In genomic region chrX:769639-770124, dm6 we compare ENCODE assay signal across 1 fruit fly cellular context.
A peak's percentile ranks its signal among the peaks of the same experiment; 100 is the strongest.
TF ChIP-seq lines count a peak whose summit lies in the region.

Gene fz3 (plus strand): TSS chrX:769945.

TF ChIP-seq in whole organism, embryonic, 481 proteins besides CTCF, POLR2A, EP300 and RAD21 (continued from another document and continues in another):
- TF ChIP-seq bigmax (GFP tag; optimal IDR thresholded peaks at IDR 0.05; lab: Kevin White, UChicago) (peak; percentile 17), ara (GFP tag; IDR thresholded peaks at IDR 0.05; lab: Robert Waterston, UW) (no peak), so (GFP tag; IDR thresholded peaks at IDR 0.05; lab: Robert Waterston, UW) (0 out of 3 replicates have a peak, but pooled peaks have one; percentile 36), ap (GFP tag; IDR thresholded peaks at IDR 0.05; lab: Robert Waterston, UW) (no peak), CG33557 (GFP tag; optimal IDR thresholded peaks at IDR 0.05; lab: Kevin White, UChicago) (peak; percentile 29), CG2712 (tag; optimal IDR thresholded peaks at IDR 0.05; lab: Kevin White, UChicago) (peak; percentile 52), CG10366 (GFP tag; IDR thresholded peaks at IDR 0.05; lab: Robert Waterston, UW) (no peak), CG13287 (GFP tag; IDR thresholded peaks at IDR 0.05; lab: Robert Waterston, UW; ENCODE audit: partially characterized antibody) (peak; percentile 93), HLHmδ (GFP tag; optimal IDR thresholded peaks at IDR 0.05; lab: Kevin White, UChicago) (peak; percentile 74), schlank (tag; optimal IDR thresholded peaks at IDR 0.05; lab: Kevin White, UChicago) (no peak), gsb (GFP tag; IDR thresholded peaks at IDR 0.05; lab: Robert Waterston, UW) (no peak), abd-A (tag; optimal IDR thresholded peaks at IDR 0.05; lab: Kevin White, UChicago) (no peak), sob (GFP tag; IDR thresholded peaks at IDR 0.05; lab: Robert Waterston, UW) (no peak), emc (GFP tag; optimal IDR thresholded peaks at IDR 0.05; lab: Kevin White, UChicago) (no peak), fru (optimal IDR thresholded peaks at IDR 0.05; lab: Kevin White, UChicago) (no peak), wor (GFP tag; IDR thresholded peaks at IDR 0.05; lab: Robert Waterston, UW) (no peak), CG4424 (GFP tag; optimal IDR thresholded peaks at IDR 0.05; lab: Kevin White, UChicago) (no peak), HmgD (GFP tag; optimal IDR thresholded peaks at IDR 0.05; lab: Kevin White, UChicago) (no peak), CG2678 (tag; optimal IDR thresholded peaks at IDR 0.05; lab: Kevin White, UChicago) (peak; percentile 13), CG3163 (GFP tag; optimal IDR thresholded peaks at IDR 0.05; lab: Kevin White, UChicago) (no peak), Sox100B (GFP tag; optimal IDR thresholded peaks at IDR 0.05; lab: Kevin White, UChicago) (no peak), CG14667 (GFP tag; IDR thresholded peaks at IDR 0.05; lab: Robert Waterston, UW) (no peak), gt (GFP tag; IDR thresholded peaks at IDR 0.05; lab: Robert Waterston, UW) (no peak), cas (GFP tag; IDR thresholded peaks at IDR 0.05; lab: Robert Waterston, UW) (no peak), CG7271 (tag; optimal IDR thresholded peaks at IDR 0.05; lab: Kevin White, UChicago) (no peak), Ptx1 (GFP tag; IDR thresholded peaks at IDR 0.05; lab: Robert Waterston, UW) (no peak), chm (GFP tag; IDR thresholded peaks at IDR 0.05; lab: Robert Waterston, UW) (peak; percentile 68; the same call in 1 of the 2 replicates), Dip2 (GFP tag; IDR thresholded peaks at IDR 0.05; lab: Robert Waterston, UW) (no peak), CG14860 (GFP tag; IDR thresholded peaks at IDR 0.05; lab: Robert Waterston, UW; ENCODE audit: partially characterized antibody) (peak; percentile 81), CG17912 (GFP tag; optimal IDR thresholded peaks at IDR 0.05; lab: Kevin White, UChicago) (no peak), CG10431 (GFP tag; optimal IDR thresholded peaks at IDR 0.05; lab: Kevin White, UChicago) (no peak), CG7963 (GFP tag; IDR thresholded peaks at IDR 0.05; lab: Robert Waterston, UW; ENCODE audit: partially characterized antibody) (peak; percentile 82), Dref (GFP tag; IDR thresholded peaks at IDR 0.05; lab: Robert Waterston, UW) (peak; percentile 84), CG4820 (GFP tag; optimal IDR thresholded peaks at IDR 0.05; lab: Kevin White, UChicago) (no peak), CG11456 (GFP tag; IDR thresholded peaks at IDR 0.05; lab: Robert Waterston, UW) (no peak), Spps (tag; optimal IDR thresholded peaks at IDR 0.05; lab: Kevin White, UChicago) (no peak), CG8944 (GFP tag; optimal IDR thresholded peaks at IDR 0.05; lab: Kevin White, UChicago) (no peak), CG6654 (GFP tag; optimal IDR thresholded peaks at IDR 0.05; lab: Kevin White, UChicago) (no peak), CG13296 (GFP tag; optimal IDR thresholded peaks at IDR 0.05; lab: Kevin White, UChicago) (peak; percentile 9), CHES-1-like (GFP tag; optimal IDR thresholded peaks at IDR 0.05; lab: Kevin White, UChicago) (peak; percentile 19), org-1 (GFP tag; optimal IDR thresholded peaks at IDR 0.05; lab: Kevin White, UChicago) (no peak), CG8478 (optimal IDR thresholded peaks at IDR 0.05; lab: Kevin White, UChicago) (no peak), insv (GFP tag; optimal IDR thresholded peaks at IDR 0.05; lab: Kevin White, UChicago) (peak in 1 of 2 experiments; percentile 16), oc (tag; optimal IDR thresholded peaks at IDR 0.05; lab: Kevin White, UChicago) (peak; percentile 6), Poxn (GFP tag; IDR thresholded peaks at IDR 0.05; lab: Robert Waterston, UW) (no peak), CG11504 (tag; optimal IDR thresholded peaks at IDR 0.05; lab: Kevin White, UChicago) (peak; percentile 27), danr (GFP tag; IDR thresholded peaks at IDR 0.05; lab: Robert Waterston, UW) (no peak), Nf-YB (GFP tag; optimal IDR thresholded peaks at IDR 0.05; lab: Kevin White, UChicago) (peak; percentile 1), CG12104 (GFP tag; optimal IDR thresholded peaks at IDR 0.05; lab: Kevin White, UChicago) (no peak), ase (GFP tag; IDR thresholded peaks at IDR 0.05; lab: Robert Waterston, UW) (no peak), Sox102F (GFP tag; optimal IDR thresholded peaks at IDR 0.05; lab: Kevin White, UChicago) (no peak), CG11723 (GFP tag; optimal IDR thresholded peaks at IDR 0.05; lab: Kevin White, UChicago) (no peak), CG8359 (GFP tag; optimal IDR thresholded peaks at IDR 0.05; lab: Kevin White, UChicago; ENCODE audit: borderline replicate concordance) (no peak), Ravus (GFP tag; IDR thresholded peaks at IDR 0.05; lab: Robert Waterston, UW) (no peak), ci (GFP tag; IDR thresholded peaks at IDR 0.05; lab: Robert Waterston, UW) (peak; percentile 68; the same call in 1 of the 3 replicates), cwo (GFP tag; optimal IDR thresholded peaks at IDR 0.05; lab: Kevin White, UChicago) (no peak), Doc2 (GFP tag; IDR thresholded peaks at IDR 0.05; lab: Robert Waterston, UW) (no peak), fd3F (GFP tag; optimal IDR thresholded peaks at IDR 0.05; lab: Kevin White, UChicago) (no peak), esg (GFP tag; conservative IDR thresholded peaks at IDR 0.05; lab: Robert Waterston, UW) (no peak), lilli (GFP tag; optimal IDR thresholded peaks at IDR 0.05; lab: Kevin White, UChicago) (no peak), CG10462 (GFP tag; optimal IDR thresholded peaks at IDR 0.05; lab: Kevin White, UChicago) (no peak), salm (tag; optimal IDR thresholded peaks at IDR 0.05; lab: Kevin White, UChicago) (no peak), sim (GFP tag; IDR thresholded peaks at IDR 0.05; lab: Robert Waterston, UW) (no peak), CG17385 (GFP tag; optimal IDR thresholded peaks at IDR 0.05; lab: Kevin White, UChicago) (no peak), CG10267 (tag; optimal IDR thresholded peaks at IDR 0.05; lab: Kevin White, UChicago) (peak; percentile 36), Lhr (GFP tag; optimal IDR thresholded peaks at IDR 0.05; lab: Kevin White, UChicago) (no peak), ems (GFP tag; optimal IDR thresholded peaks at IDR 0.05; lab: Kevin White, UChicago) (no peak), sd (tag; optimal IDR thresholded peaks at IDR 0.05; lab: Kevin White, UChicago) (no peak), CG1647 (GFP tag; optimal IDR thresholded peaks at IDR 0.05; lab: Kevin White, UChicago) (no peak), sima (GFP tag; optimal IDR thresholded peaks at IDR 0.05; lab: Kevin White, UChicago) (no peak), CG10543 (GFP tag; optimal IDR thresholded peaks at IDR 0.05; lab: Kevin White, UChicago) (peak; percentile 9), p53 (GFP tag; optimal IDR thresholded peaks at IDR 0.05; lab: Kevin White, UChicago) (no peak), knrl (GFP tag; IDR thresholded peaks at IDR 0.05; lab: Robert Waterston, UW; ENCODE audit: partially characterized antibody) (peak; percentile 81), az2 (GFP tag; optimal IDR thresholded peaks at IDR 0.05; lab: Kevin White, UChicago) (no peak), ttk (GFP tag; IDR thresholded peaks at IDR 0.05; lab: Robert Waterston, UW) (no peak), CG16815 (GFP tag; optimal IDR thresholded peaks at IDR 0.05; lab: Kevin White, UChicago) (no peak), Hmr (GFP tag; optimal IDR thresholded peaks at IDR 0.05; lab: Kevin White, UChicago) (peak; percentile 27), h (optimal IDR thresholded peaks at IDR 0.05; lab: Kevin White, UChicago) (no peak), dm (GFP tag; optimal IDR thresholded peaks at IDR 0.05; lab: Kevin White, UChicago) (peak; percentile 7), CoRest (tag; optimal IDR thresholded peaks at IDR 0.05; lab: Kevin White, UChicago) (peak; percentile 26), CG1603 (tag; optimal IDR thresholded peaks at IDR 0.05; lab: Kevin White, UChicago) (peak; percentile 66), HLH4C (GFP tag; IDR thresholded peaks at IDR 0.05; lab: Robert Waterston, UW; ENCODE audit: partially characterized antibody) (peak; percentile 85), CG34422 (GFP tag; IDR thresholded peaks at IDR 0.05; lab: Robert Waterston, UW) (0 out of 3 replicates have a peak, but pooled peaks have one; percentile 34), psq (GFP tag; optimal IDR thresholded peaks at IDR 0.05; lab: Kevin White, UChicago) (no peak), chif (GFP tag; optimal IDR thresholded peaks at IDR 0.05; lab: Kevin White, UChicago) (no peak), CG4707 (GFP tag; optimal IDR thresholded peaks at IDR 0.05; lab: Kevin White, UChicago) (no peak), Trl (optimal IDR thresholded peaks at IDR 0.05; lab: Kevin White, UChicago) (no peak), Trl (GFP tag; optimal IDR thresholded peaks at IDR 0.05; lab: Kevin White, UChicago) (no peak), cg (GFP tag; optimal IDR thresholded peaks at IDR 0.05; lab: Kevin White, UChicago) (no peak), Hmx (GFP tag; optimal IDR thresholded peaks at IDR 0.05; lab: Kevin White, UChicago) (no peak), nmo (GFP tag; optimal IDR thresholded peaks at IDR 0.05; lab: Kevin White, UChicago) (peak; percentile 37), B-H2 (GFP tag; optimal IDR thresholded peaks at IDR 0.05; lab: Kevin White, UChicago) (peak; percentile 32), CG6683 (GFP tag; optimal IDR thresholded peaks at IDR 0.05; lab: Kevin White, UChicago) (no peak), stc (GFP tag; IDR thresholded peaks at IDR 0.05; lab: Robert Waterston, UW) (no peak), NfI (GFP tag; optimal IDR thresholded peaks at IDR 0.05; lab: Kevin White, UChicago) (peak; percentile 6), CG10654 (GFP tag; optimal IDR thresholded peaks at IDR 0.05; lab: Kevin White, UChicago) (no peak), Asciz (GFP tag; optimal IDR thresholded peaks at IDR 0.05; lab: Kevin White, UChicago) (no peak), dysf (GFP tag; IDR thresholded peaks at IDR 0.05; lab: Robert Waterston, UW) (no peak), cad (GFP tag; optimal IDR thresholded peaks at IDR 0.05; lab: Kevin White, UChicago) (no peak), nau (GFP tag; optimal IDR thresholded peaks at IDR 0.05; lab: Kevin White, UChicago) (no peak), ken (GFP tag; IDR thresholded peaks at IDR 0.05; lab: Robert Waterston, UW) (no peak), odd (GFP tag; optimal IDR thresholded peaks at IDR 0.05; lab: Kevin White, UChicago) (no peak), Fer2 (tag; optimal IDR thresholded peaks at IDR 0.05; lab: Kevin White, UChicago) (no peak), CG18262 (tag; optimal IDR thresholded peaks at IDR 0.05; lab: Kevin White, UChicago) (peak; percentile 37), slp2 (GFP tag; optimal IDR thresholded peaks at IDR 0.05; lab: Kevin White, UChicago) (no peak), CG6272 (GFP tag; IDR thresholded peaks at IDR 0.05; lab: Robert Waterston, UW) (no peak), unpg (GFP tag; optimal IDR thresholded peaks at IDR 0.05; lab: Kevin White, UChicago) (peak; percentile 41), H2.0 (GFP tag; IDR thresholded peaks at IDR 0.05; lab: Robert Waterston, UW) (no peak), Hr51 (GFP tag; optimal IDR thresholded peaks at IDR 0.05; lab: Kevin White, UChicago) (no peak), CG8388 (GFP tag; optimal IDR thresholded peaks at IDR 0.05; lab: Kevin White, UChicago) (peak; percentile 1), CG2116 (GFP tag; optimal IDR thresholded peaks at IDR 0.05; lab: Kevin White, UChicago) (peak; percentile 64), mam (GFP tag; optimal IDR thresholded peaks at IDR 0.05; lab: Kevin White, UChicago) (no peak), CG4404 (GFP tag; IDR thresholded peaks at IDR 0.05; lab: Robert Waterston, UW) (no peak), seq (GFP tag; IDR thresholded peaks at IDR 0.05; lab: Robert Waterston, UW) (no peak), CG10274 (GFP tag; optimal IDR thresholded peaks at IDR 0.05; lab: Kevin White, UChicago) (no peak), Ets97D (GFP tag; optimal IDR thresholded peaks at IDR 0.05; lab: Kevin White, UChicago) (peak; percentile 49), Tbp (GFP tag; optimal IDR thresholded peaks at IDR 0.05; lab: Kevin White, UChicago) (no peak), tx (GFP tag; optimal IDR thresholded peaks at IDR 0.05; lab: Kevin White, UChicago) (no peak), CG18011 (GFP tag; optimal IDR thresholded peaks at IDR 0.05; lab: Kevin White, UChicago) (no peak), sens (GFP tag; lab: Kevin White, UChicago) (peak; percentile 91), sna (GFP tag; IDR thresholded peaks at IDR 0.05; lab: Robert Waterston, UW; ENCODE audit: partially characterized antibody) (peak; percentile 87), tap (tag; optimal IDR thresholded peaks at IDR 0.05; lab: Kevin White, UChicago) (no peak), Hey (tag; optimal IDR thresholded peaks at IDR 0.05; lab: Kevin White, UChicago) (no peak), sqz (GFP tag; optimal IDR thresholded peaks at IDR 0.05; lab: Kevin White, UChicago) (peak; percentile 21), CG7987 (GFP tag; optimal IDR thresholded peaks at IDR 0.05; lab: Kevin White, UChicago) (peak; percentile 36), CG1602 (GFP tag; optimal IDR thresholded peaks at IDR 0.05; lab: Kevin White, UChicago) (no peak), CG17328 (GFP tag; IDR thresholded peaks at IDR 0.05; lab: Robert Waterston, UW) (no peak), zen2 (GFP tag; IDR thresholded peaks at IDR 0.05; lab: Robert Waterston, UW; ENCODE audit: partially characterized antibody) (peak; percentile 85), twi (tag; optimal IDR thresholded peaks at IDR 0.05; lab: Kevin White, UChicago) (no peak), sc (optimal IDR thresholded peaks at IDR 0.05; lab: Kevin White, UChicago) (no peak), sc (GFP tag; optimal IDR thresholded peaks at IDR 0.05; lab: Kevin White, UChicago) (no peak), ATbp (GFP tag; optimal IDR thresholded peaks at IDR 0.05; lab: Kevin White, UChicago) (no peak), zf30C (GFP tag; optimal IDR thresholded peaks at IDR 0.05; lab: Kevin White, UChicago) (peak; percentile 64), stwl (tag; optimal IDR thresholded peaks at IDR 0.05; lab: Kevin White, UChicago) (peak; percentile 72), CG16863 (GFP tag; optimal IDR thresholded peaks at IDR 0.05; lab: Kevin White, UChicago) (no peak), gro (GFP tag; optimal IDR thresholded peaks at IDR 0.05; lab: Kevin White, UChicago) (no peak), da (GFP tag; optimal IDR thresholded peaks at IDR 0.05; lab: Kevin White, UChicago) (no peak), Adf1 (GFP tag; IDR thresholded peaks at IDR 0.05; lab: Robert Waterston, UW) (no peak), CG2875 (GFP tag; optimal IDR thresholded peaks at IDR 0.05; lab: Kevin White, UChicago) (no peak)
